Worm (Caenorhabditis elegans) whole organism, young adult: Measurements from ENCODE around the gene Y75B8A.28.
A peak's percentile ranks its signal among the peaks of the same experiment; 100 is the strongest.

ENCODE experiments used
- B0336.3 ChIP-seq: fragments of 200-800 bp; sonication (Bioruptor generic); IDR thresholded peaks from 2 replicates; pipeline ENCODE4 v1.3.6; 2022; ENCODE audit warnings: missing genetic modification characterization, missing compliant biosample characterization
- F10E7.11 ChIP-seq: sonication (generic microtip); optimal IDR thresholded peaks from 2 replicates; lab custom pipeline; 2017; ENCODE audit warnings: mild to moderate bottlenecking, missing genetic modification characterization, moderate library complexity, missing compliant biosample characterization
- F37B4.10 ChIP-seq: fragments of 200-800 bp; sonication (Bioruptor generic); IDR thresholded peaks from 2 replicates; pipeline ENCODE4 v1.3.6; 2022; ENCODE audit warnings: missing genetic modification characterization, missing compliant biosample characterization
- K11D2.4 ChIP-seq: fragments of 200-800 bp; sonication (Bioruptor generic); IDR thresholded peaks from 2 replicates; pipeline ENCODE4 v1.3.6; 2022; ENCODE audit warnings: missing genetic modification reagents, missing genetic modification characterization, missing compliant biosample characterization
- K12H6.12 ChIP-seq: fragments of 200-800 bp; sonication (Bioruptor generic); optimal IDR thresholded peaks from 2 replicates; lab custom pipeline; 2018; ENCODE audit warnings: mild to moderate bottlenecking, missing genetic modification characterization, missing compliant biosample characterization
- T07F8.4 ChIP-seq: sonication (generic microtip); optimal IDR thresholded peaks from 2 replicates; lab custom pipeline; 2016; ENCODE audit warnings: mild to moderate bottlenecking, missing genetic modification characterization, moderate library complexity, missing compliant biosample characterization
- atf-7 ChIP-seq: sonication (generic microtip); optimal IDR thresholded peaks from 2 replicates; lab custom pipeline; 2017; ENCODE audit warnings: mild to moderate bottlenecking, missing genetic modification characterization, missing compliant biosample characterization
- athp-1 ChIP-seq: sonication (generic microtip); optimal IDR thresholded peaks from 2 replicates; lab custom pipeline; 2017; ENCODE audit warnings: mild to moderate bottlenecking, missing genetic modification characterization, missing compliant biosample characterization
- cebp-1 ChIP-seq, 2 experiments: fragments of 200-800 bp in 1 of 2; sonication (Bioruptor generic) in 1 of 2; sonication (generic microtip) in 1 of 2; IDR thresholded peaks in 1 of 2; optimal IDR thresholded peaks in 1 of 2; 2 replicates each; pipeline versions ENCODE4 v1.3.6 to Lab custom; 2017 to 2022; ENCODE audit warnings: missing compliant biosample characterization in 2 of 2, missing genetic modification characterization in 2 of 2, mild to moderate bottlenecking in 1 of 2, missing genetic modification reagents in 1 of 2, moderate library complexity in 1 of 2
- ceh-100 ChIP-seq: fragments of 200-800 bp; sonication (Bioruptor generic); IDR thresholded peaks from 2 replicates; pipeline ENCODE4 v1.3.6; 2022; ENCODE audit warnings: missing genetic modification reagents, missing genetic modification characterization, missing compliant biosample characterization
- ceh-27 ChIP-seq: fragments of 200-800 bp; sonication (Bioruptor generic); optimal IDR thresholded peaks from 2 replicates; lab custom pipeline; 2018; ENCODE audit warnings: mild to moderate bottlenecking, missing genetic modification characterization, moderate library complexity, missing compliant biosample characterization
- ceh-40 ChIP-seq: fragments of 200-800 bp; sonication (Bioruptor generic); IDR thresholded peaks from 2 replicates; pipeline ENCODE4 v1.3.6; 2022; ENCODE audit warnings: missing genetic modification characterization, missing compliant biosample characterization
- dpff-1 ChIP-seq: sonication (generic microtip); optimal IDR thresholded peaks from 2 replicates; lab custom pipeline; 2017; ENCODE audit warnings: mild to moderate bottlenecking, missing genetic modification characterization, missing compliant biosample characterization
- efl-1 ChIP-seq: fragments of 150-350 bp; optimal IDR thresholded peaks from 2 replicates; lab custom pipeline; 2014; ENCODE audit warnings: missing biosample characterization, missing genetic modification reagents, missing genetic modification characterization
- egl-44 ChIP-seq: fragments of 200-800 bp; sonication (Bioruptor generic); IDR thresholded peaks from 2 replicates; pipeline ENCODE4 v1.3.6; 2022; ENCODE audit warnings: missing genetic modification reagents, missing genetic modification characterization, missing compliant biosample characterization
- egrh-3 ChIP-seq: fragments of 200-800 bp; sonication (Bioruptor generic); IDR thresholded peaks from 2 replicates; pipeline ENCODE4 v1.3.6; 2022; ENCODE audit warnings: missing genetic modification reagents, missing genetic modification characterization, missing compliant biosample characterization
- ekl-4 ChIP-seq: fragments of 200-800 bp; sonication (Bioruptor generic); IDR thresholded peaks from 2 replicates; pipeline ENCODE4 v1.3.6; 2022; ENCODE audit warnings: missing genetic modification reagents, missing genetic modification characterization, missing compliant biosample characterization
- ets-4 ChIP-seq: fragments of 200-800 bp; sonication (Bioruptor generic); optimal IDR thresholded peaks from 2 replicates; lab custom pipeline; 2018; ENCODE audit warnings: mild to moderate bottlenecking, missing genetic modification characterization, missing compliant biosample characterization
- him-1 ChIP-seq: sonication (generic microtip); optimal IDR thresholded peaks from 2 replicates; lab custom pipeline; 2016; ENCODE audit warnings: missing genotype, missing genetic modification reagents, missing genetic modification characterization, missing compliant biosample characterization
- hmg-1.2 ChIP-seq: fragments of 200-800 bp; sonication (Bioruptor generic); IDR thresholded peaks from 2 replicates; pipeline ENCODE4 v1.3.6; 2022; ENCODE audit warnings: missing genetic modification reagents, missing genetic modification characterization, missing compliant biosample characterization
- hmg-20 ChIP-seq: fragments of 200-800 bp; sonication (Bioruptor generic); IDR thresholded peaks from 2 replicates; pipeline ENCODE4 v1.3.6; 2022; ENCODE audit warnings: missing genetic modification reagents, missing genetic modification characterization, missing compliant biosample characterization
- let-607 ChIP-seq, 2 experiments: fragments of 200-800 bp in 1 of 2; sonication (Bioruptor generic) in 1 of 2; sonication (generic microtip) in 1 of 2; optimal IDR thresholded peaks; 2 replicates each; lab custom pipeline; 2016 to 2018; ENCODE audit warnings: mild to moderate bottlenecking in 2 of 2, missing compliant biosample characterization in 2 of 2, missing genetic modification characterization in 2 of 2, moderate library complexity in 2 of 2, missing genotype in 1 of 2
- lin-40 ChIP-seq: sonication (generic microtip); optimal IDR thresholded peaks from 2 replicates; lab custom pipeline; 2016; ENCODE audit warnings: missing genetic modification characterization, mild to moderate bottlenecking, missing compliant biosample characterization, missing genotype, missing genetic modification reagents
- madf-10 ChIP-seq: sonication (generic microtip); optimal IDR thresholded peaks from 2 replicates; lab custom pipeline; 2016; ENCODE audit warnings: mild to moderate bottlenecking, missing genetic modification characterization, missing compliant biosample characterization
- madf-3 ChIP-seq: fragments of 200-800 bp; sonication (Bioruptor generic); IDR thresholded peaks from 2 replicates; pipeline ENCODE4 v1.3.6; 2022; ENCODE audit warnings: missing genetic modification reagents, missing genetic modification characterization, missing compliant biosample characterization
- mcd-1 ChIP-seq: fragments of 200-800 bp; sonication (Bioruptor generic); IDR thresholded peaks from 2 replicates; pipeline ENCODE4 v1.3.6; 2022; ENCODE audit warnings: missing genetic modification reagents, missing genetic modification characterization, missing compliant biosample characterization
- mxl-1 ChIP-seq: sonication (generic microtip); optimal IDR thresholded peaks from 2 replicates; lab custom pipeline; 2016; ENCODE audit warnings: missing genetic modification characterization, missing compliant biosample characterization
- nfyb-1 ChIP-seq: fragments of 200-800 bp; sonication (Bioruptor generic); IDR thresholded peaks from 2 replicates; pipeline ENCODE4 v1.3.6; 2022; ENCODE audit warnings: missing genetic modification reagents, missing genetic modification characterization, missing compliant biosample characterization
- nhr-80 ChIP-seq: sonication (generic microtip); optimal IDR thresholded peaks from 2 replicates; lab custom pipeline; 2016; ENCODE audit warnings: missing genetic modification characterization, missing compliant biosample characterization
- nhr-90 ChIP-seq: sonication (generic microtip); optimal IDR thresholded peaks from 2 replicates; lab custom pipeline; 2016; ENCODE audit warnings: missing genotype, mild to moderate bottlenecking, missing genetic modification characterization, missing compliant biosample characterization
- pha-4 ChIP-seq: fragments of 150-350 bp; sonication (generic microtip); optimal IDR thresholded peaks from 2 replicates; lab custom pipeline; 2014; ENCODE audit warnings: missing biosample characterization, missing genetic modification reagents, missing genetic modification characterization
- repo-1 ChIP-seq: sonication (generic microtip); optimal IDR thresholded peaks from 2 replicates; lab custom pipeline; 2017; ENCODE audit warnings: mild to moderate bottlenecking, missing genetic modification characterization, missing compliant biosample characterization
- sea-2 ChIP-seq: fragments of 200-800 bp; sonication (Bioruptor generic); IDR thresholded peaks from 2 replicates; pipeline ENCODE4 v1.3.6; 2022; ENCODE audit warnings: missing genetic modification characterization, missing compliant biosample characterization
- zfh-2 ChIP-seq: fragments of 200-800 bp; sonication (Bioruptor generic); conservative IDR thresholded peaks from 2 replicates; pipeline ENCODE4 v1.3.6; 2022; ENCODE audit warnings: missing genetic modification reagents, missing genetic modification characterization, missing compliant biosample characterization
- ztf-18 ChIP-seq: sonication (generic microtip); optimal IDR thresholded peaks from 2 replicates; lab custom pipeline; 2016; ENCODE audit warnings: missing genotype, mild to moderate bottlenecking, missing genetic modification characterization, missing compliant biosample characterization

The Y75B8A.28 gene

DNA sequence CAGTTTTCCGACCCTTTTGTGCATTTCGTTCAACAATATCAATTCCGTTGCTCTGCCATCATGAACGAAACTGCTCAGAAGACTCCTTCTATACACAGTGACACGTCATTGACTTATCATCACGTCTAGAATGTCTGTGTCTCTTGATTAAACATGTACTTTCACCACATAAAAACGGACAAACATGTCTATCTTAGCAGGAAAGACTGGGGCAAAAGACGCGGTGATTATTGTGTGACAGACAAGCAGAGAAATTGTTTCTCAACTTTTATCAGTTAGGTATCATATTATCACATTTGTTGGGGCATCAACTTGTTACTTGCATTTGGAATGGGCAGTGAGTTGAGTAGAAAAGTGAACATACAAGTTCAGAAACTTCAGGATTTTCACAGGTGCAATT is 6.4 kb downstream of the Y75B8A.28 start (continued):
- TF ChIP-seq nhr-90 (tag; lab: Kevin White, UChicago) (peak; percentile 20), hmg-20 (GFP tag; lab: Robert Waterston, UW) (no peak), ceh-100 (GFP tag; lab: Robert Waterston, UW) (no peak), hmg-1.2 (GFP tag; lab: Robert Waterston, UW) (peak; percentile 43; the same call in 1 of the 2 replicates), lin-40 (peak; percentile 22), ceh-27 (GFP tag; lab: Kevin White, UChicago) (no peak), madf-10 (tag; lab: Kevin White, UChicago) (no peak), nhr-80 (tag; lab: Kevin White, UChicago) (peak; percentile 91)

DNA sequence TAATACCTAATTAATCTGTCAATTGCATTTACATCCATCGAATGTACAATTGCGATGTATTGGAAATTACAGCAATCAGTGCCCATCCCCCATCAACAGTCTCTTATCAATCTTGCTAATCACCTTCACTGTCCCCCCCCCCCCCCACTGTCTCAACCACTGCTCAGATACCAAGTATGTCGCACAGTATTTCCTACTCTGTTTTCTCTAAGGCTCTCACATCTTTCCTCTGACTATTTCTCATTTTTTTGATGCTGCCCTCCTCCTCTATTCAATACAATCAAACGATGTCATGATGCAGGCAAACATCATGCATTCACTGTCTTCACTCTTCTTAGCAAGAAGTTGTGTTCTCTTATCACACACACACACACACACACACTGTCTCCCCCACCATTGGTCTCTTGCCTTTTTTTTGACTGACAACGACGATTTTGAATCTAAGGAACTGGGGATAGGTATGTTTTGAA is 8.7 kb downstream of the Y75B8A.28 start, which contains the start of the genes zip-12 and Y75B8A.63:
Gene zip-12 (plus strand): TSS at position 387 of the 470 bp plus-strand sequence.
Gene Y75B8A.63 (plus strand): TSS at position 420 of the 470 bp plus-strand sequence.
- TF ChIP-seq B0336.3 (GFP tag; lab: Robert Waterston, UW) (peak; percentile 55; the same call in 1 of the 2 replicates), sea-2 (no peak), ets-4 (GFP tag; lab: Kevin White, UChicago) (peak; percentile 83), K11D2.4 (no peak), athp-1 (tag; lab: Kevin White, UChicago) (no peak), zfh-2 (GFP tag; lab: Robert Waterston, UW) (peak; percentile 77; the same call in 1 of the 2 replicates), nhr-80 (tag; lab: Kevin White, UChicago) (peak; percentile 72), dpff-1 (no peak), atf-7 (peak; percentile 67), F37B4.10 (GFP tag; lab: Robert Waterston, UW) (no peak), ekl-4 (no peak), K12H6.12 (tag; lab: Kevin White, UChicago) (no peak), T07F8.4 (tag; lab: Kevin White, UChicago) (no peak), nfyb-1 (0 out of 2 replicates have a peak, but pooled peaks have one; percentile 32), repo-1 (no peak), efl-1 (GFP tag; lab: Kevin White, UChicago) (no peak), egrh-3 (peak; percentile 78), madf-3 (no peak), mxl-1 (tag; lab: Kevin White, UChicago) (no peak), F10E7.11 (no peak), pha-4 (tag; lab: Kevin White, UChicago) (no peak), ztf-18 (no peak), him-1 (tag; lab: Kevin White, UChicago) (no peak), ceh-40 (GFP tag; lab: Robert Waterston, UW) (no peak), cebp-1 (GFP tag; IDR thresholded peaks at IDR 0.05; lab: Robert Waterston, UW) (no peak), cebp-1 (tag; optimal IDR thresholded peaks at IDR 0.05; lab: Kevin White, UChicago) (peak; percentile 62), let-607 (tag; optimal IDR thresholded peaks at IDR 0.05; lab: Kevin White, UChicago) (peak in 1 of 2 experiments; percentile 17), egl-44 (GFP tag; lab: Robert Waterston, UW) (no peak), hmg-20 (GFP tag; lab: Robert Waterston, UW) (no peak), mcd-1 (GFP tag; lab: Robert Waterston, UW) (0 out of 2 replicates have a peak, but pooled peaks have one; percentile 14)

DNA sequence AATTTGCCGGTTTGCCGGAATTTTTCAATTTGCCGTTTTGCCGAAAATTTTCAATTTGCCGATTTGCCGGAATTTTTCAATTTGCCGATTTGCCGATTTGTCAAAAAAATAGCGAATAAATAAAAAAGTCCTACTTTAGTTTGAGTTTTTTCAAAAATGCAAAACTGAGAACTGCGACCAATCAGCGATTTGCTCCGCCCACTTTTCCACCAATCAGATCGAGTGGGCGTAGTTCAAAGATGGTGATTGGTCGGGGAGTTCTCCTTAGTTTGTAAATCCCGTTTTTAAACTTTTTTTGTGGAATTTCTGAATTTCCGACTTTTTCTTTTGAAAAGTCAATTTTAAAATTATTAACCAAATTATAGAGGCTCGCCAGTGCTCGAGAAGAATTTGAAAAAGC is 12.4 kb downstream of the Y75B8A.28 start:
- no peak for TF ChIP-seq egl-44 (GFP tag; lab: Robert Waterston, UW)
- peak; percentile 87 for TF ChIP-seq nfyb-1
